Worm (Caenorhabditis elegans) whole organism, L3 larva: Measurements from ENCODE around the gene nud-1.

Source experiments
- R02D3.7 ChIP-seq: fragments of 150-350 bp; optimal IDR thresholded peaks from 2 replicates; lab custom pipeline; 2014; ENCODE audit warnings: missing biosample characterization, missing genetic modification characterization
- ZK546.5 ChIP-seq: sonication (generic microtip); optimal IDR thresholded peaks from 2 replicates; lab custom pipeline; 2017; ENCODE audit warnings: missing biosample characterization, missing genetic modification characterization
- aly-2 ChIP-seq: fragments of 150-350 bp; optimal IDR thresholded peaks from 2 replicates; lab custom pipeline; 2014; ENCODE audit warnings: missing biosample characterization, missing genetic modification characterization
- ama-1 ChIP-seq: fragments of 150-350 bp; optimal IDR thresholded peaks from 2 replicates; lab custom pipeline; 2018
- ceh-16 ChIP-seq: sonication (generic microtip); optimal IDR thresholded peaks from 2 replicates; lab custom pipeline; 2017; ENCODE audit warnings: missing biosample characterization, missing genetic modification characterization
- ceh-28 ChIP-seq: fragments of 150-350 bp; optimal IDR thresholded peaks from 2 replicates; lab custom pipeline; 2014; ENCODE audit warnings: missing biosample characterization, missing genetic modification reagents, missing genetic modification characterization
- ceh-82 ChIP-seq: fragments of 150-350 bp; optimal IDR thresholded peaks from 2 replicates; lab custom pipeline; 2014; ENCODE audit warnings: missing biosample characterization, missing genetic modification characterization
- ceh-9 ChIP-seq: sonication (generic microtip); optimal IDR thresholded peaks from 2 replicates; lab custom pipeline; 2018; ENCODE audit warnings: missing biosample characterization, missing genetic modification characterization
- daf-12 ChIP-seq: fragments of 150-350 bp; optimal IDR thresholded peaks from 2 replicates; lab custom pipeline; 2014; ENCODE audit warnings: missing biosample characterization, missing genetic modification reagents, missing genetic modification characterization
- elt-3 ChIP-seq, 3 experiments: fragments of 150-350 bp in 1 of 3; sonication (generic microtip) in 2 of 3; optimal IDR thresholded peaks; 2 replicates in 2 of 3; 4 replicates in 1 of 3; lab custom pipeline; 2014 to 2017; ENCODE audit warnings: missing biosample characterization in 3 of 3, missing genetic modification characterization in 3 of 3
- eor-1 ChIP-seq, 2 experiments: fragments of 150-350 bp; optimal IDR thresholded peaks; 2 replicates each; lab custom pipeline; 2014 to 2018; ENCODE audit warnings: missing biosample characterization in 2 of 2, missing genetic modification characterization in 2 of 2
- fkh-10 ChIP-seq: sonication (generic microtip); optimal IDR thresholded peaks from 2 replicates; lab custom pipeline; 2017; ENCODE audit warnings: missing biosample characterization, missing genetic modification reagents, missing genetic modification characterization
- fkh-2 ChIP-seq: fragments of 150-350 bp; optimal IDR thresholded peaks from 2 replicates; lab custom pipeline; 2014; ENCODE audit warnings: missing biosample characterization, missing genetic modification reagents, missing genetic modification characterization
- fos-1 ChIP-seq: fragments of 150-350 bp; optimal IDR thresholded peaks from 2 replicates; lab custom pipeline; 2014; ENCODE audit warnings: missing biosample characterization, missing genetic modification characterization
- jun-1 ChIP-seq: fragments of 150-350 bp; optimal IDR thresholded peaks from 2 replicates; lab custom pipeline; 2014; ENCODE audit warnings: missing biosample characterization, missing genetic modification reagents, missing genetic modification characterization
- lin-15B ChIP-seq: fragments of 150-350 bp; optimal IDR thresholded peaks from 2 replicates; lab custom pipeline; 2014; ENCODE audit warnings: missing biosample characterization, missing genetic modification characterization
- lsy-12 ChIP-seq: sonication (generic microtip); optimal IDR thresholded peaks from 2 replicates; lab custom pipeline; 2016; ENCODE audit warnings: mild to moderate bottlenecking, missing genetic modification characterization, missing compliant biosample characterization
- mdl-1 ChIP-seq: fragments of 150-350 bp; optimal IDR thresholded peaks from 2 replicates; lab custom pipeline; 2014; ENCODE audit warnings: missing biosample characterization, missing genetic modification characterization
- mml-1 ChIP-seq: fragments of 150-350 bp; sonication (generic microtip); optimal IDR thresholded peaks from 3 replicates; lab custom pipeline; 2014; ENCODE audit warnings: missing biosample characterization, missing genetic modification characterization
- nfya-1 ChIP-seq: sonication (generic microtip); optimal IDR thresholded peaks from 2 replicates; lab custom pipeline; 2017; ENCODE audit warnings: missing genetic modification characterization, mild to moderate bottlenecking, missing compliant biosample characterization, antibody characterized with exemption, moderate library complexity; ENCODE audit not compliant: insufficient read depth
- nhr-11 ChIP-seq: fragments of 150-350 bp; optimal IDR thresholded peaks from 2 replicates; lab custom pipeline; 2014; ENCODE audit warnings: missing biosample characterization, missing genetic modification characterization
- nhr-12 ChIP-seq: fragments of 150-350 bp; optimal IDR thresholded peaks from 2 replicates; lab custom pipeline; 2014; ENCODE audit warnings: missing biosample characterization, missing genetic modification characterization
- nhr-23 ChIP-seq: fragments of 150-350 bp; optimal IDR thresholded peaks from 2 replicates; lab custom pipeline; 2014; ENCODE audit warnings: missing biosample characterization, missing genetic modification reagents, missing genetic modification characterization
- nhr-237 ChIP-seq: fragments of 150-350 bp; optimal IDR thresholded peaks from 2 replicates; lab custom pipeline; 2014; ENCODE audit warnings: missing biosample characterization, missing genetic modification characterization
- nhr-25 ChIP-seq: sonication (generic microtip); optimal IDR thresholded peaks from 2 replicates; lab custom pipeline; 2017; ENCODE audit warnings: missing biosample characterization, missing genetic modification characterization
- nhr-28 ChIP-seq: fragments of 150-350 bp; optimal IDR thresholded peaks from 2 replicates; lab custom pipeline; 2014; ENCODE audit warnings: missing biosample characterization, missing genetic modification characterization
- nhr-67 ChIP-seq: fragments of 150-350 bp; optimal IDR thresholded peaks from 2 replicates; lab custom pipeline; 2014; ENCODE audit warnings: missing biosample characterization, missing genetic modification characterization
- nhr-76 ChIP-seq: fragments of 150-350 bp; sonication (generic microtip); optimal IDR thresholded peaks from 5 replicates; lab custom pipeline; 2014; ENCODE audit warnings: missing biosample characterization, missing genetic modification characterization
- nhr-77 ChIP-seq: fragments of 150-350 bp; optimal IDR thresholded peaks from 2 replicates; lab custom pipeline; 2014; ENCODE audit warnings: missing biosample characterization, missing genetic modification characterization
- pha-4 ChIP-seq: fragments of 150-350 bp; optimal IDR thresholded peaks from 2 replicates; lab custom pipeline; 2014; ENCODE audit warnings: missing biosample characterization, missing genetic modification reagents, missing genetic modification characterization
- pqm-1 ChIP-seq: fragments of 150-350 bp; optimal IDR thresholded peaks from 2 replicates; lab custom pipeline; 2017; ENCODE audit warnings: missing biosample characterization, missing genetic modification characterization, inconsistent platforms
- sea-2 ChIP-seq: fragments of 150-350 bp; sonication (generic microtip); optimal IDR thresholded peaks from 4 replicates; lab custom pipeline; 2014; ENCODE audit warnings: missing biosample characterization, missing genetic modification reagents, missing genetic modification characterization
- snpc-4 ChIP-seq: fragments of 150-350 bp; optimal IDR thresholded peaks from 2 replicates; lab custom pipeline; 2014; ENCODE audit warnings: missing biosample characterization, missing genetic modification characterization
- tbx-2 ChIP-seq: sonication (generic microtip); optimal IDR thresholded peaks from 2 replicates; lab custom pipeline; 2016; ENCODE audit warnings: mild to moderate bottlenecking, missing genetic modification characterization, missing compliant biosample characterization
- unc-39 ChIP-seq: sonication (generic microtip); optimal IDR thresholded peaks from 4 replicates; lab custom pipeline; 2017; ENCODE audit warnings: missing biosample characterization, missing genetic modification characterization
- unc-62 ChIP-seq: fragments of 150-350 bp; sonication (generic microtip); optimal IDR thresholded peaks from 4 replicates; lab custom pipeline; 2014; ENCODE audit warnings: missing biosample characterization, missing genetic modification reagents, missing genetic modification characterization
- ztf-4 ChIP-seq: fragments of 150-350 bp; optimal IDR thresholded peaks from 2 replicates; lab custom pipeline; 2014; ENCODE audit warnings: missing biosample characterization, missing genetic modification characterization

The nud-1 gene

DNA sequence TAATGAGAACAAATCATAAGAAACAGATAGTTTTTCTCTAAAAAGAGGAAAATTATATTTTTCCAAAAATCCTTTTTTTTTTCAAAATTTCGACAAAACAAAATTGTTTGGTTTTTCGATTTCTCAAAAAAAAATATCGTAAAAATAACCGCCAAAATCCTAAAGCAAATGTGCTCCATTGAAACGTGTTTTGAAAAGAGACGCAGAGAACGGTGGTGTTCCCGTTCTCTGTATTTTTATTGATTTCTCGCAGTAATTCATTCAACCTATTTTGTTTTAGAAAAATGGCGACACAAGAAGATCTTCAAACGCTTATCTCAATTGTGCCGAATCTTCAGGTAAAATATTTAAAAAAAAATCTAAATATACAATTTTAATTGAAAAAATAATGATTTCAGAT lies 27.5 kb upstream of the nud-1 start, which contains the start of gene Y43F4B.10 (continued):
- TF ChIP-seq nhr-11 (tag; lab: Kevin White, UChicago) (no peak), nhr-28 (no peak), ceh-28 (peak; percentile 34), nfya-1 (peak; percentile 55)

DNA sequence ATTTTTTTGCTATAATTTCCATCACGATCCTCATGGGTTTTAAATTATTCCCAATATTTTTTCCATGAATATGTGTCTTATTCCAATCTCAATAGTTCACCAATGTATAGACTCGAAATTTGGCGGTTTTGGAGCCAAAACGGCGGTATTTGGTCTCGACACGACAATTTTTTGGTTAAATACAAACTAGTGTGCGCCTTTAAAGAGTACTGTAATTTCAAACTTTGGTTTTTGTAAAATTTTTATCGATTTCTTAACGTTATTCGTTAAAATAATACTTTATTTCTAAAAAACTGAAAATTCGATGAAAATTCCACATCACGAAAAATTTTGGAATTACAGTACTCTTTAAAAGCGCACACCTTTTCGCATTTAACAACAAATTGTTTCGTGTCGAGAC lies 26.7 kb upstream of the nud-1 start:
- TF ChIP-seq pqm-1 (tag; lab: Kevin White, UChicago) (no peak), sea-2 (no peak), nhr-67 (no peak), ZK546.5 (tag; lab: Kevin White, UChicago) (no peak), fos-1 (tag; lab: Kevin White, UChicago) (no peak), nhr-76 (no peak), eor-1 (tag; optimal IDR thresholded peaks at IDR 0.05; lab: Kevin White, UChicago) (no peak), aly-2 (tag; lab: Kevin White, UChicago) (no peak), lsy-12 (tag; lab: Kevin White, UChicago) (no peak), nhr-25 (tag; lab: Kevin White, UChicago) (no peak), nhr-23 (tag; lab: Kevin White, UChicago) (no peak), nhr-77 (tag; lab: Kevin White, UChicago) (no peak), unc-62 (GFP tag; lab: Kevin White, UChicago) (no peak), pha-4 (no peak), lin-15B (tag; lab: Kevin White, UChicago) (no peak), nfya-1 (no peak), ceh-9 (tag; lab: Kevin White, UChicago) (no peak), elt-3 (tag; optimal IDR thresholded peaks at IDR 0.05; lab: Kevin White, UChicago) (no peak)

- TF ChIP-seq nhr-12 (tag; lab: Kevin White, UChicago) (no peak), ceh-82 (tag; lab: Kevin White, UChicago) (no peak), aly-2 (tag; lab: Kevin White, UChicago) (no peak), nhr-76 (no peak), mdl-1 (tag; lab: Kevin White, UChicago) (no peak), fkh-10 (GFP tag; lab: Kevin White, UChicago) (no peak), nhr-11 (tag; lab: Kevin White, UChicago) (no peak), R02D3.7 (tag; lab: Kevin White, UChicago) (no peak), unc-62 (GFP tag; lab: Kevin White, UChicago) (no peak)
Observed at ce11 chrIII:13315071-13315470, 26.3 kb upstream of the nud-1 start, which contains the start of gene dph-7. TSS of gene dph-7 (plus strand) at chrIII:13315123.

- no peak for TF ChIP-seq nhr-12 (tag; lab: Kevin White, UChicago)
- TF ChIP-seq ztf-4 (tag; lab: Kevin White, UChicago), result no peak
- no peak for TF ChIP-seq nhr-28
- TF ChIP-seq ama-1, result no peak
- TF ChIP-seq aly-2 (tag; lab: Kevin White, UChicago), result no peak
- no peak for TF ChIP-seq lin-15B (tag; lab: Kevin White, UChicago)
Observed at ce11 chrIII:13316935-13317334, 24.4 kb upstream of the nud-1 start.

DNA sequence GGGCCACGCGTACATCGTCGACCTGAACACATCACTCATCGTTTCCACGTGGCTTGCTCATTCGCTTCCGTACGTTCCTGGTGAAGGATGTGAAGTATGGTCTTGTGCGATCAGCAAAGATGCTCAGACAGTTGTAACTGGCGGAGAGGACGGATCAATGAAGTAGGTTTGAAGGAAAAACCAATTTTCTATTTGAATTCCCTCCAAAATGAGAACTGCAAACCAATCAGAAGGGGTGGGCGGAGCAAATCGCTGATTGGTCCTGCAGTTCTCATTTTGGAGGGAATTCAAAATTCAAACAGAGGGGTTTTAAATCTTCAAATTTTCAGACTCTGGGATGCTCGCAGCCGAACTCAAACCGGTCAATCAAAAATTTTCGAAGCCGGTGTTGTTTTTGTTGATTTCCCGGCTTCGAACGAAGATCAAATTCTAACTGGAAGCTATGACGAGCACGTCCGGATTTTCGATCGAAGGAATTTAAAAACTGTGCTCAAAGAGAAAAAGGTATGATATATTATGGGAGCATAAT lies 23.9 kb upstream of the nud-1 start:
- TF ChIP-seq nfya-1 (peak; percentile 58), lsy-12 (tag; lab: Kevin White, UChicago) (no peak), lin-15B (tag; lab: Kevin White, UChicago) (no peak), mml-1 (tag; lab: Kevin White, UChicago) (no peak)

- TF ChIP-seq nhr-237 (tag; lab: Kevin White, UChicago) (no peak), nhr-76 (no peak), ceh-9 (tag; lab: Kevin White, UChicago) (no peak), ceh-16 (tag; lab: Kevin White, UChicago) (no peak), ztf-4 (tag; lab: Kevin White, UChicago) (no peak), jun-1 (no peak), ceh-28 (no peak), tbx-2 (tag; lab: Kevin White, UChicago) (no peak), snpc-4 (tag; lab: Kevin White, UChicago) (no peak), fos-1 (tag; lab: Kevin White, UChicago) (no peak), eor-1 (tag; optimal IDR thresholded peaks at IDR 0.05; lab: Kevin White, UChicago) (no peak), nfya-1 (no peak), unc-62 (GFP tag; lab: Kevin White, UChicago) (no peak), nhr-25 (tag; lab: Kevin White, UChicago) (no peak), fkh-2 (tag; lab: Kevin White, UChicago) (no peak), daf-12 (tag; lab: Kevin White, UChicago) (no peak), mml-1 (tag; lab: Kevin White, UChicago) (no peak), ceh-82 (tag; lab: Kevin White, UChicago) (no peak), unc-39 (no peak)
- TF ChIP-seq, all 47 proteins: peak for 0
Observed at ce11 chrIII:13322578-13322977, 18.7 kb upstream of the nud-1 start, which contains the start of gene F53A2.11. TSS of gene F53A2.11 (minus strand) at chrIII:13322678.
